Worm (Caenorhabditis elegans): ENCODE results near the gene nhx-9.

The nhx-9 gene

DNA sequence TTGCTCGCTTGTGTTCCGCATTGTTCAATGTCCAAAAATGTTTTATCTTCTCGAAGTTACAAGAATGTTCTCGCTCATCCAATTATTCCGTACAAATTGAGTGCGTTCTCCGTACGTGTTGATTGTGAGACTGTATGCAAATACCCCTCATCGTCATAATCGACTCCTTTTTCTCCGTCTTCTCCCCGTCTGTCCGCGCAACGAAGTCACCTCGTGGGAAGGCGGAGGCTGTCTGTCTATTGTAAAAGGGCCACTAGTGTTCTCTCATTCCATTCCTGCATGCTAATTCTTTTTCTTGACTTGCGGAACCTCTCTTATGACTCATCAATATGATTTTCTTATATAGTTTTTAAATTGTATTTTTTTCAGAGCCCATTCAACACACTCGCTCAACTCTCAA lies 39.5 kb downstream of the nhx-9 start, which contains the start of gene ZK829.9:
TSS of gene ZK829.9 (plus strand) at position 364 of the 400 bp plus-strand sequence.
- TF ChIP-seq pha-4 (tag; optimal IDR thresholded peaks at IDR 0.05) (no peak), elt-3 (tag; optimal IDR thresholded peaks at IDR 0.05) (no peak), unc-39 (tag; optimal IDR thresholded peaks at IDR 0.05) (no peak), ham-2 (GFP tag; optimal IDR thresholded peaks at IDR 0.05) (no peak), ceh-83 (GFP tag; optimal IDR thresholded peaks at IDR 0.05) (no peak), nhr-76 (tag; optimal IDR thresholded peaks at IDR 0.05) (no peak), sem-2 (GFP tag; optimal IDR thresholded peaks at IDR 0.05) (no peak), mab-5 (tag; optimal IDR thresholded peaks at IDR 0.05) (no peak)
